Fruit fly (Drosophila melanogaster) whole organism, pupa: ENCODE data around the gene CG3104.

ENCODE experiments used
- CG10348 ChIP-seq: fragments of 200-800 bp; sonication (Bioruptor generic); IDR thresholded peaks from 2 replicates; pipeline ENCODE4 v1.3.6; 2022; ENCODE audit warnings: missing biosample characterization, missing genetic modification characterization
- CG12605 ChIP-seq: fragments of 200-800 bp; sonication (Bioruptor generic); IDR thresholded peaks from 2 replicates; pipeline ENCODE4 v1.3.6; 2022; ENCODE audit warnings: missing biosample characterization, missing genetic modification characterization
- CG4496 ChIP-seq: fragments of 200-800 bp; sonication (Bioruptor generic); IDR thresholded peaks from 3 replicates; pipeline ENCODE4 v1.3.6; 2022; ENCODE audit warnings: missing biosample characterization, missing genetic modification characterization
- CG8159 ChIP-seq: fragments of 200-800 bp; sonication (Bioruptor generic); optimal IDR thresholded peaks from 3 replicates; lab custom pipeline; 2018; ENCODE audit warnings: missing biosample characterization, mild to moderate bottlenecking, missing genetic modification characterization, moderate library complexity
- CG9948 ChIP-seq: fragments of 200-800 bp; sonication (Bioruptor generic); optimal IDR thresholded peaks from 2 replicates; lab custom pipeline; 2018; ENCODE audit warnings: missing biosample characterization, mild to moderate bottlenecking, missing genetic modification characterization, moderate library complexity
- Pif1B ChIP-seq: fragments of 200-800 bp; sonication (Bioruptor generic); optimal IDR thresholded peaks from 3 replicates; lab custom pipeline; 2016; ENCODE audit warnings: missing biosample characterization, missing genetic modification characterization
- fd96Ca ChIP-seq: fragments of 200-800 bp; sonication (Bioruptor generic); IDR thresholded peaks from 3 replicates; pipeline ENCODE4 v1.3.6; 2022; ENCODE audit warnings: missing biosample characterization, missing genetic modification characterization

DNA sequence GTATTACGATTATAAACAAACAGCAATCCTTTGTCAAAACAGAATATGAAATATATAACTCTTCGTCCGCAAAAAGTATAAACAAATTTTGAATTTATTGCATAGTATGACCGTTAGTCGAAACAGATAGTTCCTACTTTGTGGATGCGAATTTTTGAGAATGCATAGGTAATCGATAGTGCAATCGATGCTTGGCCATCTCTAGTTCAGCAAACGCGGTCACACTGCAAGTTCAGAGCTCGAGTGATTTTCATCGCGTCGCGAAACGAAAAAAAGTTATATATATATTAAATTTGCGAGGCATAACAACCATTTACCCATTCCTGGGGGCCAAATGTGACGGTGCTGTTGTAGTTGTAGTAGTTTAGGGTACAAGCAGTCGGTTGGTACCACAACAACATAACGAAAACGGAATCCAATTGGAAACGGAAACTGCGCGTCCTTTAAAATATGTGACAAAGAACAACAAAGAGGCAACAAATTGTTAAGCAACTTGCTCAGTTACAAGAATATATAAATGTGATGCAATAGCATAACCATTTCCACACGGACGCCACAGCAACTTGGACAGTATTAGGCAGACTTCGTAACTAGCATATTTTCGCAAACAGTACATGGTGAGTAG, 1.5 kb upstream of the CG3104 start, which contains the start of gene CG2991:
- TF ChIP-seq Pif1B (GFP tag; lab: Kevin White, UChicago) (peak; percentile 48), CG10348 (GFP tag; lab: Robert Waterston, UW) (no peak), fd96Ca (GFP tag; lab: Robert Waterston, UW) (no peak), CG12605 (GFP tag; lab: Robert Waterston, UW) (no peak), CG8159 (tag; lab: Kevin White, UChicago) (peak; percentile 18), CG4496 (GFP tag; lab: Robert Waterston, UW) (0 out of 3 replicates have a peak, but pooled peaks have one; percentile 17), CG9948 (tag; lab: Kevin White, UChicago) (no peak)
